Fruit fly (Drosophila melanogaster): ENCODE results near the gene CG7173.

dm6 chr3L:21523059-21523836 lies 34.8 kb downstream of the CG7173 start, which contains the start of gene CG7611:
- TF ChIP-seq Clk (GFP tag; optimal IDR thresholded peaks at IDR 0.05), result no peak
- no peak for TF ChIP-seq CG12768 (GFP tag; optimal IDR thresholded peaks at IDR 0.05)
- TF ChIP-seq CG1620 (GFP tag; optimal IDR thresholded peaks at IDR 0.05), result no peak
- no peak for TF ChIP-seq toe (GFP tag; optimal IDR thresholded peaks at IDR 0.05)
- TF ChIP-seq CG7101 (tag; optimal IDR thresholded peaks at IDR 0.05), result no peak
- TF ChIP-seq cnc (optimal IDR thresholded peaks at IDR 0.05), result no peak
- TF ChIP-seq cic (GFP tag; optimal IDR thresholded peaks at IDR 0.05), result no peak

Measured in whole organism, adult.